Worm (Caenorhabditis elegans): Measurements from ENCODE around the gene rpl-23.
A peak's percentile ranks its signal among the peaks of the same experiment; 100 is the strongest.

rpl-23 gene

ce11 chrIII:5706077-5706627 is at the start of gene rpl-23:
Gene rpl-23, minus strand, starts transcription at chrIII:5706127.
- TF ChIP-seq lsy-12 (tag; optimal IDR thresholded peaks at IDR 0.05) (peak; percentile 70), fkh-2 (tag; optimal IDR thresholded peaks at IDR 0.05) (no peak), mml-1 (tag; optimal IDR thresholded peaks at IDR 0.05) (no peak), nhr-28 (tag; optimal IDR thresholded peaks at IDR 0.05) (no peak), elt-1 (tag; optimal IDR thresholded peaks at IDR 0.05) (peak; percentile 48), hmg-11 (tag; optimal IDR thresholded peaks at IDR 0.05) (peak; percentile 77), nfya-1 (tag; optimal IDR thresholded peaks at IDR 0.05; ENCODE audit: insufficient read depth) (peak; percentile 96), ceh-16 (tag; optimal IDR thresholded peaks at IDR 0.05) (peak; percentile 65), R02D3.7 (tag; optimal IDR thresholded peaks at IDR 0.05) (peak; percentile 99), unc-39 (tag; optimal IDR thresholded peaks at IDR 0.05) (no peak), elt-2 (tag; optimal IDR thresholded peaks at IDR 0.05) (peak; percentile 55), lin-15B (tag; optimal IDR thresholded peaks at IDR 0.05) (peak; percentile 93), sea-2 (GFP tag; optimal IDR thresholded peaks at IDR 0.05) (no peak), tbx-2 (tag; optimal IDR thresholded peaks at IDR 0.05) (peak; percentile 17), jun-1 (tag; optimal IDR thresholded peaks at IDR 0.05) (peak; percentile 73), nhr-67 (tag; optimal IDR thresholded peaks at IDR 0.05) (no peak), elt-3 (tag; optimal IDR thresholded peaks at IDR 0.05) (no peak), fos-1 (tag; optimal IDR thresholded peaks at IDR 0.05) (peak; percentile 48), nhr-12 (tag; optimal IDR thresholded peaks at IDR 0.05) (no peak), daf-12 (tag; optimal IDR thresholded peaks at IDR 0.05) (no peak), snpc-4 (tag; optimal IDR thresholded peaks at IDR 0.05) (peak; percentile 84), eor-1 (tag; optimal IDR thresholded peaks at IDR 0.05) (no peak), aly-2 (tag; optimal IDR thresholded peaks at IDR 0.05) (no peak), ceh-9 (tag; optimal IDR thresholded peaks at IDR 0.05) (no peak), ama-1 (optimal IDR thresholded peaks at IDR 0.05) (peak; percentile 36), pqm-1 (tag; optimal IDR thresholded peaks at IDR 0.05) (peak; percentile 91), skn-1 (tag; optimal IDR thresholded peaks at IDR 0.05) (peak; percentile 85), mdl-1 (tag; optimal IDR thresholded peaks at IDR 0.05) (no peak), nhr-25 (tag; optimal IDR thresholded peaks at IDR 0.05) (peak; percentile 97), ceh-28 (tag; optimal IDR thresholded peaks at IDR 0.05) (peak; percentile 96), ztf-4 (tag; optimal IDR thresholded peaks at IDR 0.05) (no peak), lin-39 (tag; optimal IDR thresholded peaks at IDR 0.05) (peak; percentile 98), zag-1 (tag; optimal IDR thresholded peaks at IDR 0.05) (peak; percentile 7), egl-27 (tag; optimal IDR thresholded peaks at IDR 0.05) (peak; percentile 23), fkh-10 (GFP tag; optimal IDR thresholded peaks at IDR 0.05) (peak; percentile 81), nhr-76 (tag; optimal IDR thresholded peaks at IDR 0.05) (no peak), ZK546.5 (tag; optimal IDR thresholded peaks at IDR 0.05) (peak; percentile 3), nhr-43 (tag; optimal IDR thresholded peaks at IDR 0.05; ENCODE audit: poor library complexity, severe bottlenecking) (peak; percentile 58), nhr-11 (tag; optimal IDR thresholded peaks at IDR 0.05) (peak; percentile 80), unc-62 (GFP tag; optimal IDR thresholded peaks at IDR 0.05) (no peak), nhr-23 (tag; optimal IDR thresholded peaks at IDR 0.05) (peak; percentile 99), ztf-11 (tag; optimal IDR thresholded peaks at IDR 0.05) (no peak), egl-5 (tag; optimal IDR thresholded peaks at IDR 0.05) (peak; percentile 97), nhr-77 (tag; optimal IDR thresholded peaks at IDR 0.05) (peak; percentile 32), nhr-237 (tag; optimal IDR thresholded peaks at IDR 0.05) (no peak), pha-4 (tag; optimal IDR thresholded peaks at IDR 0.05) (peak; percentile 99), ceh-82 (tag; optimal IDR thresholded peaks at IDR 0.05) (peak; percentile 56)
